Worm (Caenorhabditis elegans) whole organism, young adult: ENCODE measurements around the gene nhr-28.

Experiments used
- B0261.1 ChIP-seq: sonication (generic microtip); optimal IDR thresholded peaks from 2 replicates; lab custom pipeline; 2016; ENCODE audit warnings: mild to moderate bottlenecking, missing genetic modification characterization, moderate library complexity, missing compliant biosample characterization
- D2030.7 ChIP-seq: fragments of 200-800 bp; sonication (Bioruptor generic); IDR thresholded peaks from 2 replicates; pipeline ENCODE4 v1.3.6; 2022; ENCODE audit warnings: missing genetic modification reagents, missing genetic modification characterization, missing compliant biosample characterization
- F10E7.11 ChIP-seq: sonication (generic microtip); optimal IDR thresholded peaks from 2 replicates; lab custom pipeline; 2017; ENCODE audit warnings: mild to moderate bottlenecking, missing genetic modification characterization, moderate library complexity, missing compliant biosample characterization
- F33H1.4 ChIP-seq: fragments of 200-800 bp; sonication (Bioruptor generic); IDR thresholded peaks from 2 replicates; pipeline ENCODE4 v1.3.6; 2022; ENCODE audit warnings: missing genetic modification reagents, missing genetic modification characterization, missing compliant biosample characterization
- F57A8.1 ChIP-seq: fragments of 200-800 bp; sonication (Bioruptor generic); optimal IDR thresholded peaks from 2 replicates; lab custom pipeline; 2018; ENCODE audit warnings: mild to moderate bottlenecking, missing genetic modification characterization, moderate library complexity, missing compliant biosample characterization
- F57C9.4 ChIP-seq: sonication (generic microtip); optimal IDR thresholded peaks from 2 replicates; lab custom pipeline; 2017; ENCODE audit warnings: mild to moderate bottlenecking, missing genetic modification characterization, missing compliant biosample characterization
- Y56A3A.18 ChIP-seq: fragments of 200-800 bp; sonication (Bioruptor generic); IDR thresholded peaks from 2 replicates; pipeline ENCODE4 v1.3.6; 2022; ENCODE audit warnings: missing genetic modification reagents, missing genetic modification characterization, missing compliant biosample characterization
- Y67H2A.10 ChIP-seq: fragments of 200-800 bp; sonication (Bioruptor generic); conservative IDR thresholded peaks from 2 replicates; pipeline ENCODE4 v1.3.6; 2022; ENCODE audit warnings: missing genetic modification reagents, missing genetic modification characterization, missing compliant biosample characterization
- Y95B8A.8 ChIP-seq: fragments of 200-800 bp; sonication (Bioruptor generic); IDR thresholded peaks from 2 replicates; pipeline ENCODE4 v1.3.6; 2022; ENCODE audit warnings: missing genetic modification reagents, missing genetic modification characterization, missing compliant biosample characterization
- athp-1 ChIP-seq: sonication (generic microtip); optimal IDR thresholded peaks from 2 replicates; lab custom pipeline; 2017; ENCODE audit warnings: mild to moderate bottlenecking, missing genetic modification characterization, missing compliant biosample characterization
- attf-6 ChIP-seq: fragments of 200-800 bp; sonication (Bioruptor generic); IDR thresholded peaks from 2 replicates; pipeline ENCODE4 v1.3.6; 2022; ENCODE audit warnings: missing genetic modification reagents, missing genetic modification characterization, missing compliant biosample characterization
- cebp-2 ChIP-seq: fragments of 200-800 bp; sonication (Bioruptor generic); IDR thresholded peaks from 2 replicates; pipeline ENCODE4 v1.3.6; 2022; ENCODE audit warnings: missing genetic modification characterization, missing compliant biosample characterization
- ceh-100 ChIP-seq: fragments of 200-800 bp; sonication (Bioruptor generic); IDR thresholded peaks from 2 replicates; pipeline ENCODE4 v1.3.6; 2022; ENCODE audit warnings: missing genetic modification reagents, missing genetic modification characterization, missing compliant biosample characterization
- ceh-58 ChIP-seq: fragments of 200-800 bp; sonication (Bioruptor generic); IDR thresholded peaks from 2 replicates; pipeline ENCODE4 v1.3.6; 2022; ENCODE audit warnings: missing genetic modification characterization, missing compliant biosample characterization
- die-1 ChIP-seq: sonication (generic microtip); optimal IDR thresholded peaks from 2 replicates; lab custom pipeline; 2016; ENCODE audit warnings: missing genotype, mild to moderate bottlenecking, missing genetic modification characterization, missing compliant biosample characterization
- dox-1 ChIP-seq: fragments of 200-800 bp; sonication (Bioruptor generic); IDR thresholded peaks from 2 replicates; pipeline ENCODE4 v1.3.6; 2022; ENCODE audit warnings: missing genetic modification reagents, missing genetic modification characterization, missing compliant biosample characterization
- dpff-1 ChIP-seq: sonication (generic microtip); optimal IDR thresholded peaks from 2 replicates; lab custom pipeline; 2017; ENCODE audit warnings: mild to moderate bottlenecking, missing genetic modification characterization, missing compliant biosample characterization
- efl-1 ChIP-seq: fragments of 150-350 bp; optimal IDR thresholded peaks from 2 replicates; lab custom pipeline; 2014; ENCODE audit warnings: missing biosample characterization, missing genetic modification reagents, missing genetic modification characterization
- egl-44 ChIP-seq: fragments of 200-800 bp; sonication (Bioruptor generic); IDR thresholded peaks from 2 replicates; pipeline ENCODE4 v1.3.6; 2022; ENCODE audit warnings: missing genetic modification reagents, missing genetic modification characterization, missing compliant biosample characterization
- egrh-3 ChIP-seq: fragments of 200-800 bp; sonication (Bioruptor generic); IDR thresholded peaks from 2 replicates; pipeline ENCODE4 v1.3.6; 2022; ENCODE audit warnings: missing genetic modification reagents, missing genetic modification characterization, missing compliant biosample characterization
- hlh-12 ChIP-seq: sonication (generic microtip); optimal IDR thresholded peaks from 2 replicates; lab custom pipeline; 2016; ENCODE audit warnings: missing genetic modification characterization, missing compliant biosample characterization
- hlh-26 ChIP-seq: fragments of 200-800 bp; sonication (Bioruptor generic); conservative IDR thresholded peaks from 2 replicates; pipeline ENCODE4 v1.3.6; 2022; ENCODE audit warnings: missing genetic modification reagents, missing genetic modification characterization, missing compliant biosample characterization
- hmg-20 ChIP-seq: fragments of 200-800 bp; sonication (Bioruptor generic); IDR thresholded peaks from 2 replicates; pipeline ENCODE4 v1.3.6; 2022; ENCODE audit warnings: missing genetic modification reagents, missing genetic modification characterization, missing compliant biosample characterization
- lag-1 ChIP-seq: fragments of 200-800 bp; sonication (Bioruptor generic); IDR thresholded peaks from 2 replicates; pipeline ENCODE4 v1.3.6; 2022; ENCODE audit warnings: missing genetic modification reagents, missing genetic modification characterization, missing compliant biosample characterization
- let-607 ChIP-seq, 2 experiments: fragments of 200-800 bp in 1 of 2; sonication (Bioruptor generic) in 1 of 2; sonication (generic microtip) in 1 of 2; optimal IDR thresholded peaks; 2 replicates each; lab custom pipeline; 2016 to 2018; ENCODE audit warnings: mild to moderate bottlenecking in 2 of 2, missing compliant biosample characterization in 2 of 2, missing genetic modification characterization in 2 of 2, moderate library complexity in 2 of 2, missing genotype in 1 of 2
- lin-26 ChIP-seq: fragments of 200-800 bp; sonication (Bioruptor generic); IDR thresholded peaks from 2 replicates; pipeline ENCODE4 v1.3.6; 2022; ENCODE audit warnings: missing genetic modification reagents, missing genetic modification characterization, missing compliant biosample characterization
- lin-35 ChIP-seq, 3 experiments: fragments of 150-350 bp in 2 of 3; sonication (generic microtip) in 1 of 3; optimal IDR thresholded peaks; 2 replicates each; lab custom pipeline; 2014 to 2018; ENCODE audit warnings: missing biosample characterization in 3 of 3, missing genetic modification characterization in 3 of 3, missing genetic modification reagents in 3 of 3
- lin-54 ChIP-seq: fragments of 200-800 bp; sonication (Bioruptor generic); optimal IDR thresholded peaks from 2 replicates; lab custom pipeline; 2018; ENCODE audit warnings: mild to moderate bottlenecking, missing genetic modification characterization, missing compliant biosample characterization
- lsl-1 ChIP-seq: fragments of 200-800 bp; sonication (Bioruptor generic); optimal IDR thresholded peaks from 2 replicates; lab custom pipeline; 2018; ENCODE audit warnings: mild to moderate bottlenecking, missing genetic modification characterization, moderate library complexity, missing compliant biosample characterization
- mcd-1 ChIP-seq: fragments of 200-800 bp; sonication (Bioruptor generic); IDR thresholded peaks from 2 replicates; pipeline ENCODE4 v1.3.6; 2022; ENCODE audit warnings: missing genetic modification reagents, missing genetic modification characterization, missing compliant biosample characterization
- mxl-1 ChIP-seq: sonication (generic microtip); optimal IDR thresholded peaks from 2 replicates; lab custom pipeline; 2016; ENCODE audit warnings: missing genetic modification characterization, missing compliant biosample characterization
- nhr-179 ChIP-seq: sonication (generic microtip); optimal IDR thresholded peaks from 2 replicates; lab custom pipeline; 2016; ENCODE audit warnings: mild to moderate bottlenecking, missing genetic modification characterization, missing compliant biosample characterization
- pha-4 ChIP-seq: fragments of 150-350 bp; sonication (generic microtip); optimal IDR thresholded peaks from 2 replicates; lab custom pipeline; 2014; ENCODE audit warnings: missing biosample characterization, missing genetic modification reagents, missing genetic modification characterization
- rec-8 ChIP-seq, 2 experiments: sonication (generic microtip); optimal IDR thresholded peaks; 2 replicates each; lab custom pipeline; 2016; ENCODE audit warnings: mild to moderate bottlenecking in 2 of 2, missing genetic modification characterization in 2 of 2, missing genetic modification reagents in 2 of 2, missing genotype in 2 of 2, missing biosample characterization in 1 of 2, missing compliant biosample characterization in 1 of 2, moderate library complexity in 1 of 2
- sdz-38 ChIP-seq: sonication (generic microtip); optimal IDR thresholded peaks from 2 replicates; lab custom pipeline; 2016; ENCODE audit warnings: missing genotype, missing genetic modification characterization, missing compliant biosample characterization
- xnd-1 ChIP-seq: sonication (generic microtip); optimal IDR thresholded peaks from 2 replicates; lab custom pipeline; 2016; ENCODE audit warnings: missing genotype, missing genetic modification reagents, missing genetic modification characterization, missing compliant biosample characterization
- zfh-2 ChIP-seq: fragments of 200-800 bp; sonication (Bioruptor generic); conservative IDR thresholded peaks from 2 replicates; pipeline ENCODE4 v1.3.6; 2022; ENCODE audit warnings: missing genetic modification reagents, missing genetic modification characterization, missing compliant biosample characterization
- ztf-3 ChIP-seq: fragments of 200-800 bp; sonication (Bioruptor generic); optimal IDR thresholded peaks from 2 replicates; lab custom pipeline; 2018; ENCODE audit warnings: mild to moderate bottlenecking, missing genetic modification characterization, missing compliant biosample characterization
- ztf-6 ChIP-seq: fragments of 200-800 bp; sonication (Bioruptor generic); IDR thresholded peaks from 2 replicates; pipeline ENCODE4 v1.3.6; 2022; ENCODE audit warnings: missing genetic modification reagents, missing genetic modification characterization, missing compliant biosample characterization

nhr-28 gene

DNA sequence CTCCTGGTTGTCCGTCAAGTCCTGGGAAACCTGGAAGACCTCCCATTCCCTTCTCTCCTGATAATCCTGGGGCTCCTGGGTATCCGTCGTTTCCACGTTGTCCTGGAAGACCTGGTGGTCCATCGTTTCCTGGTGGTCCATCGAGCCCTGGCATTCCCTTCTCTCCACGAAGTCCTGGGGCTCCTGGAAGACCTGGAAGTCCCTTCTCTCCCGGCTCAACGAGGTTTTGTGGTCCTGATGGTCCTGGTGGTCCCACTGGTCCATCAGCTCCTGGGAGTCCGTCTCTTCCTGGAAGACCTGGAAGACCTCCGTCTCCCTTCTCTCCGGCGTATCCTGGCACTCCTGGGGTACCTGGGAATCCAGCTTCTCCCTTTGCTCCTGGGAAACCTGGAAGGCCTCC lies 27.1 kb downstream of the nhr-28 start:
- TF ChIP-seq zfh-2 (GFP tag; lab: Robert Waterston, UW): peak; percentile 67
- TF ChIP-seq mcd-1 (GFP tag; lab: Robert Waterston, UW): 0 out of 2 replicates have a peak, but pooled peaks have one; percentile 19
- TF ChIP-seq athp-1: no peak
- TF ChIP-seq egrh-3 (GFP tag; lab: Robert Waterston, UW): peak; percentile 70; the same call in 1 of the 2 replicates

DNA sequence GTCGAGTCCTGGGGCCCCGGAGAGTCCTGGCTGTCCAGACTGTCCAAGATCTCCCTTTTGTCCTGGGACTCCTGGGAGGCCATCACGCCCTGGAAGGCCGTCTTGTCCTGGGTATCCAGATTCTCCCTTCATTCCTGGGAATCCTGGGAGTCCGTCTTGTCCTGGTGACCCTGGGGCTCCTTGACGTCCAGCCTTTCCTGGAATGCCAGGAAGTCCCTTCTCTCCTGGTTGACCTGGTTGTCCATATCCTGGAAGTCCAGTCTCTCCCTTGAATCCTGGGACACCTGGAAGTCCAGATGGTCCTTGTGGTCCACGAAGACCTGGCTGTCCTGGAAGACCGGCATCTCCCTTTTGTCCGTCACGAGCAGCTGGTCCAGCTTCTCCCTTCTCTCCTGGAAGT lies 28.3 kb downstream of the nhr-28 start:
- TF ChIP-seq egrh-3 (GFP tag; lab: Robert Waterston, UW) (peak; percentile 5; the same call in 1 of the 2 replicates), sdz-38 (no peak), zfh-2 (GFP tag; lab: Robert Waterston, UW) (peak; percentile 59), D2030.7 (GFP tag; lab: Robert Waterston, UW) (0 out of 2 replicates have a peak, but pooled peaks have one; percentile 15), dox-1 (GFP tag; lab: Robert Waterston, UW) (0 out of 2 replicates have a peak, but pooled peaks have one; percentile 40), ceh-58 (0 out of 2 replicates have a peak, but pooled peaks have one; percentile 6)
- TF ChIP-seq, all 124 proteins: peak for 5

DNA sequence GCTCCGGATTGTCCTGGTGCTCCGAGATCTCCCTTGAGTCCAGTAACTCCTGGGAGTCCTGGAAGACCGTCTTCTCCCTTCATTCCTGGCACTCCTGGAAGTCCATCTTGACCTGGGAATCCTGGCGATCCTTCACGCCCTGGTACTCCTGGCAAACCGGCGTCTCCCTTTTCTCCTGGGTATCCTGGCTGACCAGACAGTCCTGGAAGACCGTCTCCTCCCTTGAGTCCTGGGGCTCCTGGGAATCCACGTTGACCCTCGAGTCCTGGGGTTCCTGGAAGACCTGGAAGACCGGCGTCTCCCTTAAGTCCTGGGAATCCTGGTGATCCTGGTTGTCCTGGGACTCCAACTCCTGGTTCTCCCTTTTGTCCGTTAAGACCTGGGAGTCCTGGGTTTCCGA lies 29.2 kb downstream of the nhr-28 start:
- TF ChIP-seq lin-35 (GFP tag; optimal IDR thresholded peaks at IDR 0.05; lab: Kevin White, UChicago) (no peak), pha-4 (tag; lab: Kevin White, UChicago) (no peak), attf-6 (GFP tag; lab: Robert Waterston, UW) (no peak), die-1 (tag; lab: Kevin White, UChicago) (no peak), F57A8.1 (GFP tag; lab: Kevin White, UChicago) (no peak), F33H1.4 (no peak), mcd-1 (GFP tag; lab: Robert Waterston, UW) (0 out of 2 replicates have a peak, but pooled peaks have one; percentile 23), hlh-12 (tag; lab: Kevin White, UChicago) (no peak), lsl-1 (GFP tag; lab: Kevin White, UChicago) (no peak), lin-54 (no peak), F57C9.4 (tag; lab: Kevin White, UChicago) (no peak), mxl-1 (tag; lab: Kevin White, UChicago) (no peak), rec-8 (tag; optimal IDR thresholded peaks at IDR 0.05; lab: Kevin White, UChicago) (no peak), efl-1 (GFP tag; lab: Kevin White, UChicago) (no peak), hlh-26 (GFP tag; lab: Robert Waterston, UW) (no peak), hmg-20 (GFP tag; lab: Robert Waterston, UW) (no peak), Y67H2A.10 (no peak), B0261.1 (no peak), zfh-2 (GFP tag; lab: Robert Waterston, UW) (peak; percentile 59; the same call in 1 of the 2 replicates), egrh-3 (GFP tag; lab: Robert Waterston, UW) (peak; percentile 33; the same call in 1 of the 2 replicates)

DNA sequence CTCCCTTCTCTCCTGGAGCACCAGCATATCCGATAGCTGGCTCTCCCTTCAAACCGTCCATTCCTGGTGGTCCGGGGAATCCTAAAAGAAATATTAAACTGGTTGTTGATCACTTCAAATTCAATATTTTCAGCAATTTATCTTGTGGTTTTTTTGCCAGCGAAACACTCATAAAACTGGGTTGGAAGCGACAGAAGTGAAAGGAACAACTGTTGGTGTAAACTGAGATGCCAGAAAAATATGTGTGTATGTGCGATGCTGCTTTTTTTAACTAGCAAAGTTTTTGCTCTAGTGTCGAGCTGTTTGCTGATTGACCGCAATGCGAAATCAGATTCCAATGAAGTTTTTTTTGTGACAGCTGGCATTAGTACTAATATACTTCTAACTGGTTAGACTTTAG lies 32.4 kb downstream of the nhr-28 start:
- TF ChIP-seq xnd-1 (no peak), nhr-179 (no peak), dpff-1 (no peak)

DNA sequence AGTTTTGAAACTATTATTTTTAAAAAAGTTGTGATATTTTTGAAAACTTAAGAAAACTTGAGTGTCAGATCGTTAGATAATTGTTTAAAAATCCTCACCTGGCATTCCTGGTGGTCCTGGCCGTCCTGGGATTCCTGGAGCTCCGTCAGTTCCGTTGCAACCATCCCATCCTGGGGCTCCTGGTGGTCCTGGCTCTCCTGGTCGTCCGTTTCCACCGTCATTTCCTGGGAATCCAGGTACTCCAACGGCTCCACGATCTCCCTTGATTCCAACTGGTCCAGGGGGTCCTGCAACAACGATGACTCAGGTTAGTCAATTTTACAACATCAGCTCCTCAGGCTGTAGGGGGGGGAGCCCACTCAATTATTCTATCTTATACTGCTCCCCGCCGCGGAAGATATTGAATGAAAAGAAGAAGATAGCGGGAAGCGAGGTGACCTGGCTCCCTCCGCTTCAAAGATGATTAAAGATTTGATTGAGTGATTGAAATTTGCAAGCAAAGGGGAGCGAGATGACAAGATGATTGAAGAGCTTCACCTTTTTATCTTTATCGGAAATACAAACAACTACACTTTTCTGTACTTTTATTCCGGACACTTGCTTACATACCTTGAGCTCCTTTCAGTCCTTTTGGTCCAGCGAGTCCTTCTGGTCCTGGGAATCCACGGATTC lies 33.0 kb downstream of the nhr-28 start:
- TF ChIP-seq egl-44 (GFP tag; lab: Robert Waterston, UW) (no peak), zfh-2 (GFP tag; lab: Robert Waterston, UW) (peak; percentile 70)

DNA sequence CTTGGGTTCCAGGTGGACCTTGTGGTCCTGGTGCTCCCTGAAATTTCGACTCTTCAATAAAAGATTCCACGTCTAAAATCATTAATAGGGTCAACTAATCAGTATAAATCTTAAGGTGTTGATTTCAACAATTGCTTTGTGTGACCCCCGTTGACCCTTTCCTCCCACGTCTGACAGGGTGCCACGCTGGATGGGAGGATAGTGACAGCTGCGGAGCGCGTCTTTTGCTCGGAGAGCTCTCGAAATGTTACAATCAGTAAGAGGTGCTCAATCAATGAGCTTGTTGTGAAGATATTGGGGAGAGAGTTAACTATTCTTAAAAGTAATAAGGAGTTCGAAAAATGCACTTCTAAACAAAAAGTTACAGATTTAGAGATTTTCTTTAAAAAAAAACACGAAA lies 33.6 kb downstream of the nhr-28 start:
- TF ChIP-seq lin-26 (GFP tag; lab: Robert Waterston, UW): no peak
- TF ChIP-seq lag-1 (GFP tag; lab: Robert Waterston, UW): no peak
- no peak for TF ChIP-seq let-607 (tag; optimal IDR thresholded peaks at IDR 0.05; lab: Kevin White, UChicago)
- no peak for TF ChIP-seq pha-4 (tag; lab: Kevin White, UChicago)
- no peak for TF ChIP-seq attf-6 (GFP tag; lab: Robert Waterston, UW)
- TF ChIP-seq Y95B8A.8 (GFP tag; lab: Robert Waterston, UW): no peak
- no peak for TF ChIP-seq Y56A3A.18 (GFP tag; lab: Robert Waterston, UW)
- no peak for TF ChIP-seq ztf-6
- TF ChIP-seq F10E7.11 (tag; lab: Kevin White, UChicago): no peak
- TF ChIP-seq ztf-3: no peak
- no peak for TF ChIP-seq cebp-2 (GFP tag; lab: Robert Waterston, UW)
- TF ChIP-seq dox-1 (GFP tag; lab: Robert Waterston, UW): no peak
- no peak for TF ChIP-seq ceh-100 (GFP tag; lab: Robert Waterston, UW)
